Worm (Caenorhabditis elegans): Measurements from ENCODE around the gene F18E3.11.

ce11 chrV:7417018-7417716, 3.9 kb downstream of the F18E3.11 start, which contains the start of gene srw-67:
- TF ChIP-seq ceh-82 (tag; optimal IDR thresholded peaks at IDR 0.05) (no peak), zag-1 (tag; optimal IDR thresholded peaks at IDR 0.05) (no peak), ZK546.5 (tag; optimal IDR thresholded peaks at IDR 0.05) (no peak), unc-62 (GFP tag; optimal IDR thresholded peaks at IDR 0.05) (no peak), ztf-11 (tag; optimal IDR thresholded peaks at IDR 0.05) (no peak), nhr-12 (tag; optimal IDR thresholded peaks at IDR 0.05) (no peak), fos-1 (tag; optimal IDR thresholded peaks at IDR 0.05) (no peak), ama-1 (optimal IDR thresholded peaks at IDR 0.05) (no peak), lin-39 (tag; optimal IDR thresholded peaks at IDR 0.05) (no peak), aly-2 (tag; optimal IDR thresholded peaks at IDR 0.05) (no peak), nhr-237 (tag; optimal IDR thresholded peaks at IDR 0.05) (no peak), nhr-10 (tag; optimal IDR thresholded peaks at IDR 0.05) (no peak)

Data from whole organism, L2 larva.